Fruit fly (Drosophila melanogaster) S2 (cell line): ENCODE measurements around the gene CG7896.
A peak's percentile ranks its signal among the peaks of the same experiment; 100 is the strongest.

ENCODE experiments used
- CG8478 ChIP-seq: fragments of >200 bp; optimal IDR thresholded peaks from 2 replicates; lab custom pipeline; 2018
- CTCF ChIP-seq, 2 experiments: fragments of >200 bp; optimal IDR thresholded peaks; 2 replicates each; lab custom pipeline; 2018

The CG7896 gene

dm6 chr3R:30004648-30005047 lies 21.4 kb downstream of the CG7896 start, which contains the start of the genes Nlp and Nph:
Nlp (plus strand) TSS chr3R:30004785.
Nph (minus strand) TSS chr3R:30004861.
- peak in 1 of 2 experiments; percentile 2 for TF ChIP-seq CTCF (optimal IDR thresholded peaks at IDR 0.05; lab: Kevin White, UChicago)
- no peak for TF ChIP-seq CG8478 (lab: Kevin White, UChicago)

- TF ChIP-seq CTCF (optimal IDR thresholded peaks at IDR 0.05; lab: Kevin White, UChicago), result no peak
- TF ChIP-seq CG8478 (lab: Kevin White, UChicago), result no peak
Observed at dm6 chr3R:30005332-30005979, 22.2 kb downstream of the CG7896 start.

- TF ChIP-seq CTCF (optimal IDR thresholded peaks at IDR 0.05; lab: Kevin White, UChicago), result no peak
- no peak for TF ChIP-seq CG8478 (lab: Kevin White, UChicago)
Observed at dm6 chr3R:30009173-30009572, 25.9 kb downstream of the CG7896 start, which contains the start of gene CG7912. CG7912 (minus strand) TSS chr3R:30009189.

dm6 chr3R:30012602-30013489 lies 29.6 kb downstream of the CG7896 start:
- TF ChIP-seq CG8478 (lab: Kevin White, UChicago) (no peak), CTCF (optimal IDR thresholded peaks at IDR 0.05; lab: Kevin White, UChicago) (no peak)

- no peak for TF ChIP-seq CG8478 (lab: Kevin White, UChicago)
- TF ChIP-seq CTCF (optimal IDR thresholded peaks at IDR 0.05; lab: Kevin White, UChicago), result no peak
Observed at dm6 chr3R:30013909-30014308, 30.7 kb downstream of the CG7896 start.

dm6 chr3R:30014480-30014879 lies 31.3 kb downstream of the CG7896 start:
- no peak for TF ChIP-seq CTCF (optimal IDR thresholded peaks at IDR 0.05; lab: Kevin White, UChicago)
- TF ChIP-seq CG8478 (lab: Kevin White, UChicago), result no peak

- TF ChIP-seq CTCF (optimal IDR thresholded peaks at IDR 0.05; lab: Kevin White, UChicago), result no peak
- TF ChIP-seq CG8478 (lab: Kevin White, UChicago), result no peak
Observed at dm6 chr3R:30014977-30015514, 31.8 kb downstream of the CG7896 start, which contains the start of gene CG7920. CG7920 (minus strand) TSS chr3R:30015284.

- TF ChIP-seq CG8478 (lab: Kevin White, UChicago), result no peak
Observed at dm6 chr3R:30021009-30021408, 37.8 kb downstream of the CG7896 start.

dm6 chr3R:30021559-30022451 lies 38.6 kb downstream of the CG7896 start, which contains the start of gene Mgat2:
Mgat2 (minus strand) TSS chr3R:30022221.
- TF ChIP-seq CTCF (optimal IDR thresholded peaks at IDR 0.05; lab: Kevin White, UChicago), result no peak
- TF ChIP-seq CG8478 (lab: Kevin White, UChicago), result no peak

- TF ChIP-seq CTCF (optimal IDR thresholded peaks at IDR 0.05; lab: Kevin White, UChicago) (peak; percentile 99 to 100), CG8478 (lab: Kevin White, UChicago) (no peak)
Observed at dm6 chr3R:30022452-30023028, 39.3 kb downstream of the CG7896 start, which contains the start of the genes RpS28a and Axn. RpS28a (minus strand) TSS chr3R:30022648. Axn (plus strand) TSS chr3R:30022842.

- TF ChIP-seq CG8478 (lab: Kevin White, UChicago), result no peak
- no peak for TF ChIP-seq CTCF (optimal IDR thresholded peaks at IDR 0.05; lab: Kevin White, UChicago)
Observed at dm6 chr3R:30023445-30023844, 40.2 kb downstream of the CG7896 start.

- TF ChIP-seq CG8478 (lab: Kevin White, UChicago), result no peak
Observed at dm6 chr3R:30030061-30030460, 46.8 kb downstream of the CG7896 start.

dm6 chr3R:30032281-30032680 lies 49.1 kb downstream of the CG7896 start:
- no peak for TF ChIP-seq CTCF (optimal IDR thresholded peaks at IDR 0.05; lab: Kevin White, UChicago)
- no peak for TF ChIP-seq CG8478 (lab: Kevin White, UChicago)
